Worm (Caenorhabditis elegans) whole organism, midembryonic: ENCODE results near the gene ZK930.2.

Experiments used
- T22C8.4 ChIP-seq: fragments of 200-800 bp; sonication (Bioruptor generic); IDR thresholded peaks from 2 replicates; pipeline ENCODE4 v1.3.6; 2022; ENCODE audit warnings: missing genetic modification characterization, missing compliant biosample characterization
- cog-1 ChIP-seq: sonication (generic microtip); optimal IDR thresholded peaks from 2 replicates; lab custom pipeline; 2016; ENCODE audit warnings: missing genetic modification characterization, missing compliant biosample characterization
- flt-1 ChIP-seq: fragments of 200-800 bp; sonication (Bioruptor generic); IDR thresholded peaks from 2 replicates; pipeline ENCODE4 v1.3.6; 2022; ENCODE audit warnings: missing genetic modification characterization, missing compliant biosample characterization
- klf-2 ChIP-seq: fragments of 200-800 bp; sonication (Bioruptor generic); conservative IDR thresholded peaks from 2 replicates; pipeline ENCODE4 v1.3.6; 2022; ENCODE audit warnings: missing genetic modification reagents, missing genetic modification characterization, missing compliant biosample characterization
- med-1 ChIP-seq: sonication (generic microtip); optimal IDR thresholded peaks from 2 replicates; lab custom pipeline; 2017; ENCODE audit warnings: missing genetic modification characterization, mild to moderate bottlenecking, missing compliant biosample characterization, antibody characterized with exemption, missing genetic modification reagents; ENCODE audit not compliant: insufficient read depth
- ref-1 ChIP-seq: fragments of 200-800 bp; sonication (Bioruptor generic); conservative IDR thresholded peaks from 2 replicates; pipeline ENCODE4 v1.3.6; 2022; ENCODE audit warnings: missing genetic modification reagents, missing genetic modification characterization, missing compliant biosample characterization
- ztf-29 ChIP-seq: fragments of 200-800 bp; sonication (Bioruptor generic); IDR thresholded peaks from 2 replicates; pipeline ENCODE4 v1.3.6; 2022; ENCODE audit warnings: missing genetic modification reagents, missing genetic modification characterization, missing compliant biosample characterization

- TF ChIP-seq med-1 (no peak), klf-2 (no peak), ztf-29 (GFP tag; lab: Robert Waterston, UW) (no peak), flt-1 (GFP tag; lab: Robert Waterston, UW) (no peak), cog-1 (tag; lab: Kevin White, UChicago) (no peak), T22C8.4 (GFP tag; lab: Robert Waterston, UW) (no peak), ref-1 (GFP tag; lab: Robert Waterston, UW) (no peak)
These were observed 33.3 kb upstream of the ZK930.2 start for ce11 chrII:11926501-11926900.
